Fruit fly (Drosophila melanogaster) whole organism, embryonic: ENCODE data around the gene drongo.

Experiments
- Adf1 ChIP-seq: fragments of 200-800 bp; sonication (Bioruptor generic); IDR thresholded peaks from 2 replicates; pipeline ENCODE4 v1.3.6; 2022; ENCODE audit warnings: missing biosample characterization, missing genetic modification characterization
- Asciz ChIP-seq: fragments of 200-800 bp; sonication (Bioruptor generic); optimal IDR thresholded peaks from 2 replicates; lab custom pipeline; 2017; ENCODE audit warnings: missing biosample characterization, mild to moderate bottlenecking, missing genetic modification characterization, missing genetic modification reagents
- Awh ChIP-seq: fragments of 200-800 bp; sonication (Bioruptor generic); IDR thresholded peaks from 2 replicates; pipeline ENCODE4, ENCODE4 v1.3.6; 2022; ENCODE audit warnings: missing biosample characterization, missing genetic modification characterization
- CG10321 ChIP-seq: fragments of 200-800 bp; sonication (Bioruptor generic); IDR thresholded peaks from 2 replicates; pipeline ENCODE4 v1.3.6; 2022; ENCODE audit warnings: missing biosample characterization, missing genetic modification characterization
- CG10431 ChIP-seq: fragments of 200-800 bp; sonication (Bioruptor generic); optimal IDR thresholded peaks from 3 replicates; lab custom pipeline; 2018; ENCODE audit warnings: missing biosample characterization, mild to moderate bottlenecking, missing genetic modification characterization
- CG10543 ChIP-seq: fragments of 200-800 bp; sonication (Bioruptor generic); optimal IDR thresholded peaks from 3 replicates; lab custom pipeline; 2017; ENCODE audit warnings: missing biosample characterization, mild to moderate bottlenecking, missing genetic modification characterization, moderate library complexity
- CG10654 ChIP-seq: fragments of 200-800 bp; sonication (Bioruptor generic); optimal IDR thresholded peaks from 2 replicates; lab custom pipeline; 2016; ENCODE audit warnings: missing biosample characterization, missing genetic modification characterization
- CG12659 ChIP-seq: fragments of 200-800 bp; sonication (Bioruptor generic); optimal IDR thresholded peaks from 3 replicates; lab custom pipeline; 2017; ENCODE audit warnings: mild to moderate bottlenecking, missing biosample characterization, missing genetic modification reagents, missing genetic modification characterization
- CG12769 ChIP-seq: fragments of 200-800 bp; sonication (Bioruptor generic); optimal IDR thresholded peaks from 2 replicates; lab custom pipeline; 2019; ENCODE audit warnings: missing biosample characterization, mild to moderate bottlenecking, missing genetic modification characterization, moderate library complexity
- CG1832 ChIP-seq: fragments of 200-800 bp; sonication (Bioruptor generic); optimal IDR thresholded peaks from 2 replicates; lab custom pipeline; 2017; ENCODE audit warnings: missing biosample characterization, mild to moderate bottlenecking, missing genetic modification characterization, inconsistent platforms
- CG31365 ChIP-seq: fragments of 200-800 bp; sonication (Bioruptor generic); optimal IDR thresholded peaks from 2 replicates; lab custom pipeline; 2018; ENCODE audit warnings: missing biosample characterization, mild to moderate bottlenecking, missing genetic modification characterization
- CG32767 ChIP-seq: fragments of 200-800 bp; sonication (Bioruptor generic); IDR thresholded peaks from 2 replicates; pipeline ENCODE4 v1.3.6; 2022; ENCODE audit warnings: missing biosample characterization, missing genetic modification characterization
- CG6689 ChIP-seq: fragments of 200-800 bp; sonication (Bioruptor generic); IDR thresholded peaks from 2 replicates; pipeline ENCODE4 v1.3.6; 2022; ENCODE audit warnings: missing biosample characterization, missing genetic modification characterization
- CG6791 ChIP-seq: fragments of 200-800 bp; sonication (Bioruptor generic); IDR thresholded peaks from 3 replicates; pipeline ENCODE4 v1.3.6; 2022; ENCODE audit warnings: missing biosample characterization, missing genetic modification characterization; ENCODE audit not compliant: partially characterized antibody
- CG7839 ChIP-seq: fragments of 200-800 bp; sonication (Bioruptor generic); optimal IDR thresholded peaks from 3 replicates; lab custom pipeline; 2018; ENCODE audit warnings: missing biosample characterization, mild to moderate bottlenecking, missing genetic modification characterization, moderate library complexity
- CG8924 ChIP-seq: fragments of 200-800 bp; optimal IDR thresholded peaks from 3 replicates; lab custom pipeline; 2019; ENCODE audit warnings: missing biosample characterization, mild to moderate bottlenecking, missing genetic modification characterization, moderate library complexity
- Drgx ChIP-seq: fragments of 200-800 bp; sonication (Bioruptor generic); IDR thresholded peaks from 2 replicates; pipeline ENCODE4 v1.3.6; 2022; ENCODE audit warnings: missing biosample characterization, missing genetic modification characterization
- Eip74EF ChIP-seq, 2 experiments: fragments of 200-800 bp in 1 of 2; fragments of >200 bp in 1 of 2; sonication (Bioruptor generic) in 1 of 2; optimal IDR thresholded peaks; 2 replicates each; lab custom pipeline; 2017 to 2019; ENCODE audit warnings: missing biosample characterization in 2 of 2, missing genetic modification characterization in 2 of 2, mild to moderate bottlenecking in 1 of 2, moderate library complexity in 1 of 2
- Fer3 ChIP-seq: fragments of 200-800 bp; sonication (Bioruptor generic); optimal IDR thresholded peaks from 2 replicates; lab custom pipeline; 2018; ENCODE audit warnings: missing biosample characterization, mild to moderate bottlenecking, missing genetic modification characterization, moderate library complexity
- Gug ChIP-seq: fragments of 200-800 bp; sonication (Bioruptor generic); IDR thresholded peaks from 4 replicates; pipeline ENCODE4 v1.3.6; 2022; ENCODE audit warnings: missing biosample characterization, missing genetic modification characterization
- Hmr ChIP-seq: fragments of 200-800 bp; sonication (Bioruptor generic); optimal IDR thresholded peaks from 3 replicates; lab custom pipeline; 2017; ENCODE audit warnings: mild to moderate bottlenecking, missing biosample characterization, missing genetic modification reagents, missing genetic modification characterization
- Hr3 ChIP-seq: fragments of 200-800 bp; sonication (Bioruptor generic); optimal IDR thresholded peaks from 3 replicates; lab custom pipeline; 2016; ENCODE audit warnings: missing biosample characterization, missing genetic modification characterization
- Lpt ChIP-seq: fragments of >200 bp; optimal IDR thresholded peaks from 2 replicates; lab custom pipeline; 2018; ENCODE audit warnings: missing biosample characterization, missing genetic modification characterization
- PHDP ChIP-seq: fragments of 200-800 bp; sonication (Bioruptor generic); optimal IDR thresholded peaks from 3 replicates; lab custom pipeline; 2018; ENCODE audit warnings: missing biosample characterization, mild to moderate bottlenecking, missing genetic modification characterization, moderate library complexity
- Rfx ChIP-seq: fragments of 200-800 bp; sonication (Bioruptor generic); IDR thresholded peaks from 2 replicates; pipeline ENCODE4 v1.3.6; 2022; ENCODE audit warnings: missing biosample characterization, missing genetic modification characterization
- Six4 ChIP-seq: fragments of 200-800 bp; sonication (Bioruptor generic); optimal IDR thresholded peaks from 2 replicates; lab custom pipeline; 2016; ENCODE audit warnings: missing biosample characterization, missing genetic modification characterization
- Ssrp ChIP-seq: fragments of 200-800 bp; sonication (Bioruptor generic); optimal IDR thresholded peaks from 2 replicates; lab custom pipeline; 2018; ENCODE audit warnings: missing biosample characterization, mild to moderate bottlenecking, missing genetic modification characterization, moderate library complexity
- Stat92E ChIP-seq, 3 experiments: fragments of >200 bp in 2 of 3; fragments of 200-800 bp in 1 of 3; sonication (Bioruptor generic) in 1 of 3; optimal IDR thresholded peaks; 2 replicates each; lab custom pipeline; 2017 to 2019; ENCODE audit warnings: missing biosample characterization in 3 of 3, missing genetic modification characterization in 3 of 3, mild to moderate bottlenecking in 1 of 3, moderate library complexity in 1 of 3
- Usf ChIP-seq: fragments of 200-800 bp; sonication (Bioruptor generic); optimal IDR thresholded peaks from 2 replicates; lab custom pipeline; 2017; ENCODE audit warnings: missing genotype, missing biosample characterization, missing genetic modification characterization
- ab ChIP-seq: fragments of 200-800 bp; sonication (Bioruptor generic); optimal IDR thresholded peaks from 2 replicates; lab custom pipeline; 2016; ENCODE audit warnings: missing biosample characterization, missing genetic modification characterization
- chm ChIP-seq: fragments of 200-800 bp; sonication (Bioruptor generic); IDR thresholded peaks from 2 replicates; pipeline ENCODE4 v1.3.6; 2022; ENCODE audit warnings: missing biosample characterization, missing genetic modification characterization
- danr ChIP-seq: fragments of 200-800 bp; sonication (Bioruptor generic); IDR thresholded peaks from 2 replicates; pipeline ENCODE4 v1.3.6; 2022; ENCODE audit warnings: missing biosample characterization, missing genetic modification characterization
- dmrt11E ChIP-seq: fragments of 200-800 bp; sonication (Bioruptor generic); optimal IDR thresholded peaks from 3 replicates; lab custom pipeline; 2018; ENCODE audit warnings: missing biosample characterization, mild to moderate bottlenecking, missing genetic modification characterization, moderate library complexity
- esg ChIP-seq: fragments of 200-800 bp; sonication (Bioruptor generic); conservative IDR thresholded peaks from 2 replicates; pipeline ENCODE4 v1.3.6; 2022; ENCODE audit warnings: missing biosample characterization, missing genetic modification characterization
- fd3F ChIP-seq: fragments of 200-800 bp; sonication (Bioruptor generic); optimal IDR thresholded peaks from 2 replicates; lab custom pipeline; 2018; ENCODE audit warnings: missing biosample characterization, mild to moderate bottlenecking, missing genetic modification characterization, moderate library complexity
- hbn ChIP-seq: fragments of 200-800 bp; sonication (Bioruptor generic); IDR thresholded peaks from 2 replicates; pipeline ENCODE4 v1.3.6; 2022; ENCODE audit warnings: missing biosample characterization, missing genetic modification characterization; ENCODE audit not compliant: partially characterized antibody
- lov ChIP-seq, 2 experiments: fragments of 200-800 bp in 1 of 2; fragments of >200 bp in 1 of 2; sonication (Bioruptor generic) in 1 of 2; IDR thresholded peaks in 1 of 2; optimal IDR thresholded peaks in 1 of 2; 2 replicates in 1 of 2; 3 replicates in 1 of 2; pipeline versions ENCODE4 v1.3.6 to Lab custom; 2017 to 2022; ENCODE audit warnings: missing biosample characterization in 1 of 2, missing genetic modification characterization in 1 of 2
- nerfin-2 ChIP-seq: fragments of 200-800 bp; sonication (Bioruptor generic); IDR thresholded peaks from 2 replicates; pipeline ENCODE4 v1.3.6; 2022; ENCODE audit warnings: missing biosample characterization, missing genetic modification characterization; ENCODE audit not compliant: partially characterized antibody
- nmo ChIP-seq: fragments of 200-800 bp; sonication (Bioruptor generic); optimal IDR thresholded peaks from 2 replicates; lab custom pipeline; 2018; ENCODE audit warnings: missing biosample characterization, mild to moderate bottlenecking, missing genetic modification characterization, moderate library complexity
- oc ChIP-seq: fragments of 200-800 bp; sonication (Bioruptor generic); optimal IDR thresholded peaks from 2 replicates; lab custom pipeline; 2018; ENCODE audit warnings: missing biosample characterization, mild to moderate bottlenecking, missing genetic modification characterization, moderate library complexity
- odd ChIP-seq: fragments of 200-800 bp; sonication (Bioruptor generic); optimal IDR thresholded peaks from 2 replicates; lab custom pipeline; 2017; ENCODE audit warnings: missing biosample characterization, mild to moderate bottlenecking, missing genetic modification characterization
- pita ChIP-seq: fragments of 200-800 bp; sonication (Bioruptor generic); optimal IDR thresholded peaks from 2 replicates; lab custom pipeline; 2017; ENCODE audit warnings: missing biosample characterization, mild to moderate bottlenecking, missing genetic modification characterization
- pum ChIP-seq: fragments of 200-800 bp; sonication (Bioruptor generic); optimal IDR thresholded peaks from 2 replicates; lab custom pipeline; 2016; ENCODE audit warnings: missing biosample characterization, missing genetic modification characterization
- rib ChIP-seq: fragments of 200-800 bp; sonication (Bioruptor generic); IDR thresholded peaks from 2 replicates; pipeline ENCODE4 v1.3.6; 2022; ENCODE audit warnings: missing biosample characterization, missing genetic modification characterization
- run ChIP-seq: fragments of 200-800 bp; sonication (Bioruptor generic); optimal IDR thresholded peaks from 3 replicates; lab custom pipeline; 2018; ENCODE audit warnings: missing biosample characterization, mild to moderate bottlenecking, missing genetic modification characterization
- scrt ChIP-seq: fragments of 200-800 bp; sonication (Bioruptor generic); optimal IDR thresholded peaks from 2 replicates; lab custom pipeline; 2018; ENCODE audit warnings: missing biosample characterization, mild to moderate bottlenecking, missing genetic modification characterization, moderate library complexity
- tio ChIP-seq: fragments of 200-800 bp; sonication (Bioruptor generic); optimal IDR thresholded peaks from 2 replicates; lab custom pipeline; 2017; ENCODE audit warnings: missing biosample characterization, missing genetic modification characterization, inconsistent platforms
- wek ChIP-seq: fragments of 200-800 bp; sonication (Bioruptor generic); optimal IDR thresholded peaks from 3 replicates; lab custom pipeline; 2018; ENCODE audit warnings: missing biosample characterization, mild to moderate bottlenecking, missing genetic modification characterization, moderate library complexity
- wor ChIP-seq: fragments of 200-800 bp; sonication (Bioruptor generic); IDR thresholded peaks from 2 replicates; pipeline ENCODE4 v1.3.6; 2022; ENCODE audit warnings: missing biosample characterization, missing genetic modification characterization

Gene drongo

dm6 chr2L:841708-842107 is 9.2 kb downstream of the drongo start (continued):
- peak; percentile 54 for TF ChIP-seq nmo
- TF ChIP-seq CG8924 (tag; lab: Kevin White, UChicago): peak; percentile 51
- peak; percentile 94 for TF ChIP-seq Drgx (GFP tag; lab: Robert Waterston, UW)
- peak in 1 of 3 experiments; percentile 7 for TF ChIP-seq Stat92E (GFP tag; optimal IDR thresholded peaks at IDR 0.05; lab: Kevin White, UChicago)
- peak; percentile 90 for TF ChIP-seq CG12769
- TF ChIP-seq Adf1 (GFP tag; lab: Robert Waterston, UW): peak; percentile 57; the same call in 1 of the 2 replicates
- TF ChIP-seq Lpt (GFP tag; lab: Kevin White, UChicago): no peak
- TF ChIP-seq danr (GFP tag; lab: Robert Waterston, UW): peak; percentile 49; the same call in 1 of the 2 replicates
- TF ChIP-seq nerfin-2: no peak
- peak; percentile 61 for TF ChIP-seq Hr3 (GFP tag; lab: Kevin White, UChicago)
- no peak for TF ChIP-seq CG10431 (GFP tag; lab: Kevin White, UChicago)
- peak; percentile 63 for TF ChIP-seq scrt
- TF ChIP-seq Eip74EF (GFP tag; optimal IDR thresholded peaks at IDR 0.05; lab: Kevin White, UChicago): peak in 1 of 2 experiments; percentile 48
- TF ChIP-seq CG6689 (GFP tag; lab: Robert Waterston, UW): peak; percentile 71
- TF ChIP-seq Hmr (GFP tag; lab: Kevin White, UChicago): peak; percentile 84
- TF ChIP-seq chm (GFP tag; lab: Robert Waterston, UW): peak; percentile 70
- peak; percentile 69 for TF ChIP-seq CG12659 (GFP tag; lab: Kevin White, UChicago)
- peak; percentile 76 for TF ChIP-seq CG7839 (tag; lab: Kevin White, UChicago)
- no peak for TF ChIP-seq lov (optimal IDR thresholded peaks at IDR 0.05; lab: Kevin White, UChicago)
- peak; percentile 72; the same call in 1 of the 3 replicates for TF ChIP-seq lov (GFP tag; IDR thresholded peaks at IDR 0.05; lab: Robert Waterston, UW)
- no peak for TF ChIP-seq run (tag; lab: Kevin White, UChicago)
- TF ChIP-seq oc (tag; lab: Kevin White, UChicago): peak; percentile 9
- TF ChIP-seq Fer3 (tag; lab: Kevin White, UChicago): peak; percentile 80
- TF ChIP-seq esg (GFP tag; lab: Robert Waterston, UW): peak; percentile 84
- peak; percentile 44 for TF ChIP-seq Usf (GFP tag; lab: Kevin White, UChicago)
- no peak for TF ChIP-seq hbn (GFP tag; lab: Robert Waterston, UW)
- TF ChIP-seq CG31365: no peak
- peak; percentile 45 for TF ChIP-seq dmrt11E (tag; lab: Kevin White, UChicago)
- no peak for TF ChIP-seq pum (GFP tag; lab: Kevin White, UChicago)
- TF ChIP-seq Six4 (GFP tag; lab: Kevin White, UChicago): peak; percentile 13
- TF ChIP-seq fd3F (GFP tag; lab: Kevin White, UChicago): peak; percentile 63
- no peak for TF ChIP-seq CG6791 (GFP tag; lab: Robert Waterston, UW)
- TF ChIP-seq PHDP (tag; lab: Kevin White, UChicago): peak; percentile 74
- TF ChIP-seq Ssrp (tag; lab: Kevin White, UChicago): peak; percentile 61
- peak; percentile 62 for TF ChIP-seq CG10543
- TF ChIP-seq Rfx (GFP tag; lab: Robert Waterston, UW): peak; percentile 94
- TF ChIP-seq odd (GFP tag; lab: Kevin White, UChicago): peak; percentile 6
- peak; percentile 45 for TF ChIP-seq ab (GFP tag; lab: Kevin White, UChicago)
- TF ChIP-seq tio (GFP tag; lab: Kevin White, UChicago): peak; percentile 74
- peak; percentile 43 for TF ChIP-seq CG10654 (GFP tag; lab: Kevin White, UChicago)
- TF ChIP-seq rib: peak; percentile 86
- TF ChIP-seq CG10321 (GFP tag; lab: Robert Waterston, UW): peak; percentile 45; the same call in 1 of the 2 replicates
- peak; percentile 68 for TF ChIP-seq Awh (GFP tag; lab: Robert Waterston, UW)
- TF ChIP-seq CG32767 (GFP tag; lab: Robert Waterston, UW): peak; percentile 45; the same call in 1 of the 2 replicates
- TF ChIP-seq Gug (GFP tag; lab: Robert Waterston, UW): peak; percentile 80
- no peak for TF ChIP-seq wek
- no peak for TF ChIP-seq CG1832 (GFP tag; lab: Kevin White, UChicago)
- TF ChIP-seq wor (GFP tag; lab: Robert Waterston, UW): peak; percentile 48
- no peak for TF ChIP-seq pita (GFP tag; lab: Kevin White, UChicago)
- TF ChIP-seq Asciz (GFP tag; lab: Kevin White, UChicago): peak; percentile 24
